Worm (Caenorhabditis elegans) whole organism, L4/young adult: ENCODE results near the gene ketn-1.

Experiments used
- W03F9.2 ChIP-seq: fragments of 150-350 bp; optimal IDR thresholded peaks from 2 replicates; lab custom pipeline; 2014; ENCODE audit warnings: missing biosample characterization, missing genetic modification characterization
- dao-5 ChIP-seq: sonication (generic microtip); optimal IDR thresholded peaks from 2 replicates; lab custom pipeline; 2016; ENCODE audit warnings: missing genotype, missing genetic modification characterization, moderate library complexity, missing compliant biosample characterization
- him-1 ChIP-seq: sonication (generic microtip); optimal IDR thresholded peaks from 2 replicates; lab custom pipeline; 2016; ENCODE audit warnings: missing genotype, missing genetic modification reagents, missing genetic modification characterization, missing compliant biosample characterization

ce11 chrV:2759456-2759855 is 48.2 kb downstream of the ketn-1 start, which contains the start of gene srg-58:
- no peak for TF ChIP-seq dao-5 (tag; lab: Kevin White, UChicago)
- TF ChIP-seq him-1 = no peak
- no peak for TF ChIP-seq W03F9.2
